Worm (Caenorhabditis elegans) whole organism, dauer: ENCODE data around the gene nhr-25.

Source experiments
- unc-62 ChIP-seq: sonication (generic microtip); optimal IDR thresholded peaks from 2 replicates; lab custom pipeline; 2017; ENCODE audit warnings: missing biosample characterization, missing genetic modification reagents, missing genetic modification characterization

Gene nhr-25

ce11 chrX:13048258-13048657 lies 40.0 kb downstream of the nhr-25 start, which contains the start of gene C53C7.3:
Gene C53C7.3 (plus strand): TSS chrX:13048558.
- no peak for TF ChIP-seq unc-62

- TF ChIP-seq unc-62: no peak
Measured at ce11 chrX:13051405-13051804, 43.1 kb downstream of the nhr-25 start, which contains the start of gene K03A11.1. Gene K03A11.1 (plus strand): TSS chrX:13051705.

DNA sequence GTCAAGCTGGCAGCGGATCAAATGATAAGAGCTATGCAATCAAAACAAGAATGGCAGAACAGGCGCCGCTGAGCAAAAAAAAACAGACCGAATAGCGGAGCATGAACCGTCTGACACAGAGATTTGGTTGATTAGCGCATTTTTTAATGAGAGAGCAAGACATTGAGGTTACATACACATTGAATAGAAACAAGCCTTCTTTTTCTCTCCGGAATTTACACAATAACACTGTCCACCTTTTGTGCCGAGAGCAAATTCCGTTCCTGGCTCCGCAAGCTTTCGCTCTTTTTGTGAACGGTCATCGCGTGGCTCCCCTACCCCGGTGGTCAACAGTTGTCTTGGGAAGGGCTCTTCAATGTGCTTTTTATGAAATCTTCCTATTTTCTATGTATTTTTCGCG lies 47.3 kb downstream of the nhr-25 start, which contains the start of gene K03A11.6:
Gene K03A11.6 (plus strand): TSS at position 301 of the 400 bp plus-strand sequence.
- no peak for TF ChIP-seq unc-62

DNA sequence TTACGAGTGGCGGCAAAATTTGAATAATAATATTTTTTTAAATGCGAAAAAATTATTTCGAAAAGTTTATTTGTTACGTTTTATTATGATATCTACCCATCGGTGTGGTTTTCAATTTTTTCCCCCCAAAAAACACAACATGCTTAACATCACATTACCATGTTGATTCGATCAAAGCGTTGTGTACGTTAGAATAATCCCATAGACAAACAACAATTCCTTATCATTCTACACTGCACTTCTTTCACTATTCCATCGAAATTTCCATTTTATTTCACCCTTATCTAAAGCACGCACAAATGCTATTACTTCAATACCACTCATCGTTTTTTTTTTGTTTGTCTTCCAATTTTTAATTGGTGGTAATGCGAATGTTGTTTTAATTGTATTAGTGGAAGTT lies 51.7 kb downstream of the nhr-25 start:
- TF ChIP-seq unc-62: no peak

DNA sequence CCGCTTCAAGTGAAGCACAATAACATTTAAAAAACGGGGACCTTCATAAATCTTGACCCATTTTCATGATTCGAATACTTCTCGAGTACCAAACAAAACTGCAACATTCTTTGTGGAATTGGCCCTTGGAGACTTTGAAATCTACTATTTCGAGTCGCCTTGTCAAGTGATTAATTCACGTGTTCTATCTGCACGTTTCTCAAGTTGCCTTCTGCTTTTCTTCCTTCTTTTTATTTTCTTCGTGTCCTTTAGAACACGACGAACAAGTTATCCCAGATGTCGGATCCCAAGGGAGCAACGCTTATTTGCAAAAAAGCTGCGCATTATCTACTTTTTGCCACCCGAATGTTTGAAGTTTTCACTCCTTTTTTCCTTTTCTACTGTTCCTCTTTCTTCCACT lies 53.1 kb downstream of the nhr-25 start:
- TF ChIP-seq unc-62: no peak

ce11 chrX:13062934-13063585 lies 54.8 kb downstream of the nhr-25 start, which contains the start of gene K03A11.5:
Gene K03A11.5 (plus strand): TSS chrX:13063535.
- TF ChIP-seq unc-62: no peak
